Worm (Caenorhabditis elegans): Measurements from ENCODE around the gene col-103.

col-103 gene

ce11 chrIV:736447-736846, 27.0 kb downstream of the col-103 start, which contains the start of gene kvs-5:
Gene kvs-5 (plus strand): TSS chrIV:736747.
- TF ChIP-seq unc-62 (GFP tag; optimal IDR thresholded peaks at IDR 0.05) (peak; percentile 79), nhr-28 (tag; optimal IDR thresholded peaks at IDR 0.05) (no peak)

ce11 chrIV:730937-731336, 32.5 kb downstream of the col-103 start, which contains the start of gene srt-24:
Gene srt-24 (minus strand): TSS chrIV:731037.
- no peak for TF ChIP-seq mab-5 (tag; optimal IDR thresholded peaks at IDR 0.05)
- TF ChIP-seq lin-32 (GFP tag; optimal IDR thresholded peaks at IDR 0.05): no peak
- no peak for TF ChIP-seq ceh-83 (GFP tag; optimal IDR thresholded peaks at IDR 0.05)
- no peak for TF ChIP-seq mls-2 (tag; optimal IDR thresholded peaks at IDR 0.05)

ce11 chrIV:728095-728494, 35.4 kb downstream of the col-103 start, which contains the start of gene Y55F3C.9:
Gene Y55F3C.9 (minus strand): TSS chrIV:728195.
- no peak for TF ChIP-seq ces-1 (GFP tag; optimal IDR thresholded peaks at IDR 0.05)
- TF ChIP-seq flh-1 (GFP tag; optimal IDR thresholded peaks at IDR 0.05): no peak
- no peak for TF ChIP-seq nhr-12 (tag; optimal IDR thresholded peaks at IDR 0.05)

ce11 chrIV:719351-719750, 44.1 kb downstream of the col-103 start, which contains the start of gene Y55F3C.10:
Gene Y55F3C.10 (minus strand): TSS chrIV:719451.
- TF ChIP-seq mep-1 (tag; optimal IDR thresholded peaks at IDR 0.05) (no peak), nhr-2 (tag; optimal IDR thresholded peaks at IDR 0.05) (no peak), hlh-1 (tag; optimal IDR thresholded peaks at IDR 0.05) (no peak), nhr-76 (tag; optimal IDR thresholded peaks at IDR 0.05) (no peak), elt-1 (tag; optimal IDR thresholded peaks at IDR 0.05; ENCODE audit: borderline replicate concordance, insufficient read depth) (no peak), ztf-11 (tag; optimal IDR thresholded peaks at IDR 0.05) (no peak), lin-32 (GFP tag; optimal IDR thresholded peaks at IDR 0.05) (no peak), elt-3 (tag; optimal IDR thresholded peaks at IDR 0.05) (no peak), sem-2 (GFP tag; optimal IDR thresholded peaks at IDR 0.05) (no peak), nhr-28 (tag; optimal IDR thresholded peaks at IDR 0.05) (no peak), ceh-83 (GFP tag; optimal IDR thresholded peaks at IDR 0.05) (no peak)

- TF ChIP-seq ceh-43 (GFP tag; optimal IDR thresholded peaks at IDR 0.05) (no peak), flh-1 (GFP tag; optimal IDR thresholded peaks at IDR 0.05) (no peak), nhr-12 (tag; optimal IDR thresholded peaks at IDR 0.05) (no peak), nhr-2 (tag; optimal IDR thresholded peaks at IDR 0.05) (no peak), pha-4 (tag; optimal IDR thresholded peaks at IDR 0.05) (no peak), hlh-1 (tag; optimal IDR thresholded peaks at IDR 0.05) (no peak)
Observed at ce11 chrIV:716323-716722, 47.2 kb downstream of the col-103 start, which contains the start of gene clec-164. Gene clec-164 (plus strand): TSS chrIV:716623.

- TF ChIP-seq ces-1 (GFP tag; optimal IDR thresholded peaks at IDR 0.05): peak; percentile 93
- TF ChIP-seq ceh-83 (GFP tag; optimal IDR thresholded peaks at IDR 0.05): peak; percentile 4
- TF ChIP-seq M03D4.4 (tag; optimal IDR thresholded peaks at IDR 0.05): no peak
- TF ChIP-seq lin-32 (GFP tag; optimal IDR thresholded peaks at IDR 0.05): no peak
Observed at ce11 chrIV:715433-715832, 48.0 kb downstream of the col-103 start.

All from whole organism, mixed stage, embryonic.